Fruit fly (Drosophila melanogaster): ENCODE results near the gene CG14075.

The CG14075 gene

DNA sequence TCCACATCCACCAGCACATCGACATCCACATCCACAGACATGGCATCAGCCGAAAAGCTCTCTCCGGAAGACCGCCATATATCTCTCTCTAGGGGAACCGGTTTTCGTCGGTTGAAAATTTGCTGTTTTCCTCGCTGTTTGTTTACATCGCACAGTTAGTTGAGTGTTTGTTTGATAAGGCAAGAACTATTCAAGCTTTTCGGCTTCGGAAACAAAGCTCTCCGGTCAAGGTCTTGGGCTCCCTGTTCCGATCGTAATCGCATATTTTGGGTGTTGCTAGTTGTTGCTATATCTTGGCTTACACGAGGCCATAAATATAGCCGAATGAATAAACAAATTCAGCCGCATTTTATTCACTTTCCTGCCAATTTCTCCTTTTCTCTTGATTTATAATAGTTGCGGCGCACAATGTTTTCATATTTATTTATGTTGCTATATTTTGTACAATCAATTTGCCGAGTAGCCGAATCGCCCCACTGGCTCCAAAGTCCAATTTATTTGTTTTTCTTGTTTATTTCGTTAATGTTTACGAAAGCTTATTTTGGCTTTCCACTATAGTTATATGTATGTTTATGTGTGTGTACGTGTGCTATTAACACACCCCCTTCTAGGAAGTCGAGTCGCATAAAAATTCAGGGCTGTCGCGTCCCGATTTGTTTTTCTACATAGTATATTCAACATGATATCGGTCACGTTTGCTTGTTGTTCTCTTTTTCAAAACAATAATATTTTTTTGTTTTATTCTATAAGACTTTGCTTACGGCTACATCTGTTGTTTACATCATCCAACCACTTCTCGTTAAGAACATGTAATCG is 12.2 kb downstream of the CG14075 start (continued):
- TF ChIP-seq CG17186 (GFP tag; optimal IDR thresholded peaks at IDR 0.05), result no peak
- peak; percentile 35 for TF ChIP-seq CG17385 (GFP tag; optimal IDR thresholded peaks at IDR 0.05)
- no peak for TF ChIP-seq Sox102F (GFP tag; optimal IDR thresholded peaks at IDR 0.05)
- no peak for TF ChIP-seq CG31224 (GFP tag; IDR thresholded peaks at IDR 0.05)
- no peak for TF ChIP-seq row (GFP tag; IDR thresholded peaks at IDR 0.05)
- no peak for TF ChIP-seq Asciz (GFP tag; optimal IDR thresholded peaks at IDR 0.05)
- peak; percentile 38 for TF ChIP-seq Hmr (GFP tag; optimal IDR thresholded peaks at IDR 0.05)
- no peak for TF ChIP-seq CG8089 (GFP tag; optimal IDR thresholded peaks at IDR 0.05)
- no peak for TF ChIP-seq ind (GFP tag; optimal IDR thresholded peaks at IDR 0.05)
- no peak for TF ChIP-seq CG3995 (GFP tag; optimal IDR thresholded peaks at IDR 0.05)
- no peak for TF ChIP-seq oc (tag; optimal IDR thresholded peaks at IDR 0.05)
- TF ChIP-seq nom (GFP tag; optimal IDR thresholded peaks at IDR 0.05), result peak; percentile 34
- no peak for TF ChIP-seq CG14710 (tag; optimal IDR thresholded peaks at IDR 0.05)
- no peak for TF ChIP-seq Xbp1 (GFP tag; optimal IDR thresholded peaks at IDR 0.05)
- TF ChIP-seq CG31388 (GFP tag; optimal IDR thresholded peaks at IDR 0.05), result no peak
- no peak for TF ChIP-seq TFAM (GFP tag; optimal IDR thresholded peaks at IDR 0.05)
- no peak for TF ChIP-seq ara (GFP tag; IDR thresholded peaks at IDR 0.05)
- TF ChIP-seq HmgZ (tag; optimal IDR thresholded peaks at IDR 0.05), result no peak
- TF ChIP-seq CG7556 (GFP tag; optimal IDR thresholded peaks at IDR 0.05), result peak; percentile 1
- TF ChIP-seq CG2116 (GFP tag; optimal IDR thresholded peaks at IDR 0.05), result no peak
- no peak for TF ChIP-seq CG6272 (GFP tag; IDR thresholded peaks at IDR 0.05)
- TF ChIP-seq Camta (GFP tag; optimal IDR thresholded peaks at IDR 0.05), result no peak
- TF ChIP-seq dmrt11E (tag; optimal IDR thresholded peaks at IDR 0.05), result no peak
- TF ChIP-seq CG13624 (GFP tag; optimal IDR thresholded peaks at IDR 0.05), result no peak
- no peak for TF ChIP-seq CG14441 (GFP tag; IDR thresholded peaks at IDR 0.05)
- no peak for TF ChIP-seq nmo (GFP tag; optimal IDR thresholded peaks at IDR 0.05)
- TF ChIP-seq Gug (GFP tag; IDR thresholded peaks at IDR 0.05), result no peak
- no peak for TF ChIP-seq Ada2b (GFP tag; IDR thresholded peaks at IDR 0.05)
- no peak for TF ChIP-seq CG18011 (GFP tag; optimal IDR thresholded peaks at IDR 0.05)
- no peak for TF ChIP-seq Ptx1 (GFP tag; IDR thresholded peaks at IDR 0.05)
- peak; percentile 65 for TF ChIP-seq Fer1 (GFP tag; optimal IDR thresholded peaks at IDR 0.05)
- no peak for TF ChIP-seq CG4404 (GFP tag; IDR thresholded peaks at IDR 0.05)
- no peak for TF ChIP-seq ato (GFP tag; IDR thresholded peaks at IDR 0.05; ENCODE audit: partially characterized antibody)
- no peak for TF ChIP-seq vvl (GFP tag; IDR thresholded peaks at IDR 0.05)
- TF ChIP-seq pho (GFP tag; optimal IDR thresholded peaks at IDR 0.05), result no peak
- no peak for TF ChIP-seq CHES-1-like (GFP tag; optimal IDR thresholded peaks at IDR 0.05)
- peak; percentile 64 for TF ChIP-seq odd (GFP tag; optimal IDR thresholded peaks at IDR 0.05)
- TF ChIP-seq CG7372 (GFP tag; IDR thresholded peaks at IDR 0.05), result no peak
- no peak for TF ChIP-seq CG8281 (tag; optimal IDR thresholded peaks at IDR 0.05)
- TF ChIP-seq CG10366 (GFP tag; IDR thresholded peaks at IDR 0.05), result no peak; the same call in 1 of the 2 replicates
- TF ChIP-seq PHDP (tag; optimal IDR thresholded peaks at IDR 0.05), result peak; percentile 53
- no peak for TF ChIP-seq MTF-1 (GFP tag; optimal IDR thresholded peaks at IDR 0.05; ENCODE audit: borderline replicate concordance)
- no peak for TF ChIP-seq CG43689 (GFP tag; IDR thresholded peaks at IDR 0.05)
- no peak for TF ChIP-seq lbe (GFP tag; optimal IDR thresholded peaks at IDR 0.05)
- no peak for TF ChIP-seq CG5245 (GFP tag; optimal IDR thresholded peaks at IDR 0.05)
- no peak for TF ChIP-seq usp (GFP tag; optimal IDR thresholded peaks at IDR 0.05)
- peak; percentile 27; the same call in 1 of the 2 replicates for TF ChIP-seq Rfx (GFP tag; IDR thresholded peaks at IDR 0.05)
- no peak for TF ChIP-seq pzg (GFP tag; optimal IDR thresholded peaks at IDR 0.05)
- TF ChIP-seq inv (GFP tag; IDR thresholded peaks at IDR 0.05; ENCODE audit: partially characterized antibody), result no peak
- no peak for TF ChIP-seq kay (GFP tag; optimal IDR thresholded peaks at IDR 0.05)
